Fruit fly (Drosophila melanogaster) S2 (cell line): ENCODE data around the gene mRpS22.

Source experiments
- CG8478 ChIP-seq: fragments of >200 bp; optimal IDR thresholded peaks from 2 replicates; lab custom pipeline; 2018
- CTCF ChIP-seq, 2 experiments: fragments of >200 bp; optimal IDR thresholded peaks; 2 replicates each; lab custom pipeline; 2018

DNA sequence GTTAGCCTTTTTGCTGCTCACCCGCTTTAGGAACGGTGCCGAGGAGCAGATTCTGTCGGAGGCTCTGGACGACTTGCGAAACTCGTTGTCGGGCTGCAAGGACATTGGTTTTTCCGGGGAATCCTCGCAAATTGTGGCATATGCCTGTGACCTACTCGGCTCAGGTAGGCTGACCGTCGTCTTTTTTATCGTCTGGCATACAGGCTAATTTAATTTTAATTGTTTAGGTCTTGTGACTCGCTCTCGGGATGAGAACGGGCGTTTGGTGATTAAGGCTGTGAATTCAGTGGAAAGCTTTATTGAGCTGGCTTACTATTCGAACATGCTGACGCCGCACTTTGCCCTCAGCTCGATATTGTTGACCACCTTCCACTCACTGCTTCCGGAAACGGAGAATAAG, 14.8 kb downstream of the mRpS22 start:
- TF ChIP-seq CTCF (optimal IDR thresholded peaks at IDR 0.05; lab: Kevin White, UChicago) (no peak), CG8478 (no peak)
